Worm (Caenorhabditis elegans) whole organism, midembryonic: ENCODE measurements around the gene F15D4.6.

ENCODE experiments used
- T22C8.4 ChIP-seq: fragments of 200-800 bp; sonication (Bioruptor generic); IDR thresholded peaks from 2 replicates; pipeline ENCODE4 v1.3.6; 2022; ENCODE audit warnings: missing genetic modification characterization, missing compliant biosample characterization
- cog-1 ChIP-seq: sonication (generic microtip); optimal IDR thresholded peaks from 2 replicates; lab custom pipeline; 2016; ENCODE audit warnings: missing genetic modification characterization, missing compliant biosample characterization
- flt-1 ChIP-seq: fragments of 200-800 bp; sonication (Bioruptor generic); IDR thresholded peaks from 2 replicates; pipeline ENCODE4 v1.3.6; 2022; ENCODE audit warnings: missing genetic modification characterization, missing compliant biosample characterization
- klf-2 ChIP-seq: fragments of 200-800 bp; sonication (Bioruptor generic); conservative IDR thresholded peaks from 2 replicates; pipeline ENCODE4 v1.3.6; 2022; ENCODE audit warnings: missing genetic modification reagents, missing genetic modification characterization, missing compliant biosample characterization
- med-1 ChIP-seq: sonication (generic microtip); optimal IDR thresholded peaks from 2 replicates; lab custom pipeline; 2017; ENCODE audit warnings: missing genetic modification characterization, mild to moderate bottlenecking, missing compliant biosample characterization, antibody characterized with exemption, missing genetic modification reagents; ENCODE audit not compliant: insufficient read depth
- ref-1 ChIP-seq: fragments of 200-800 bp; sonication (Bioruptor generic); conservative IDR thresholded peaks from 2 replicates; pipeline ENCODE4 v1.3.6; 2022; ENCODE audit warnings: missing genetic modification reagents, missing genetic modification characterization, missing compliant biosample characterization
- ztf-23 ChIP-seq: fragments of 200-800 bp; sonication (Bioruptor generic); IDR thresholded peaks from 2 replicates; pipeline ENCODE4 v1.3.6; 2022; ENCODE audit warnings: missing genetic modification reagents, missing genetic modification characterization, missing compliant biosample characterization
- ztf-29 ChIP-seq: fragments of 200-800 bp; sonication (Bioruptor generic); IDR thresholded peaks from 2 replicates; pipeline ENCODE4 v1.3.6; 2022; ENCODE audit warnings: missing genetic modification reagents, missing genetic modification characterization, missing compliant biosample characterization

- TF ChIP-seq ref-1 (GFP tag; lab: Robert Waterston, UW) (no peak), klf-2 (no peak), flt-1 (GFP tag; lab: Robert Waterston, UW) (no peak), cog-1 (peak; percentile 37), med-1 (GFP tag; lab: Kevin White, UChicago) (no peak), ztf-29 (no peak), ztf-23 (peak; percentile 66; the same call in 1 of the 2 replicates), T22C8.4 (no peak)
Measured at ce11 chrII:13291406-13292124, 42.6 kb downstream of the F15D4.6 start.
